Fruit fly (Drosophila melanogaster) whole organism, embryonic: ENCODE results near the gene Grip91.

Experiments
- CG1024 ChIP-seq: fragments of 200-800 bp; sonication (Bioruptor generic); IDR thresholded peaks from 2 replicates; pipeline ENCODE4 v1.3.6; 2022; ENCODE audit warnings: missing biosample characterization, missing genetic modification characterization
- CG11560 ChIP-seq: fragments of 200-800 bp; sonication (Bioruptor generic); IDR thresholded peaks from 3 replicates; pipeline ENCODE4 v1.3.6; 2022; ENCODE audit warnings: missing biosample characterization, missing genetic modification characterization
- CG18262 ChIP-seq: fragments of 200-800 bp; optimal IDR thresholded peaks from 3 replicates; lab custom pipeline; 2019; ENCODE audit warnings: missing biosample characterization, mild to moderate bottlenecking, missing genetic modification characterization, moderate library complexity
- PHDP ChIP-seq: fragments of 200-800 bp; sonication (Bioruptor generic); optimal IDR thresholded peaks from 3 replicates; lab custom pipeline; 2018; ENCODE audit warnings: missing biosample characterization, mild to moderate bottlenecking, missing genetic modification characterization, moderate library complexity
- cwo ChIP-seq: fragments of 200-800 bp; sonication (Bioruptor generic); optimal IDR thresholded peaks from 3 replicates; lab custom pipeline; 2017; ENCODE audit warnings: missing biosample characterization, missing genetic modification characterization, mild to moderate bottlenecking, moderate library complexity, missing genetic modification reagents
- dmrt11E ChIP-seq: fragments of 200-800 bp; sonication (Bioruptor generic); optimal IDR thresholded peaks from 3 replicates; lab custom pipeline; 2018; ENCODE audit warnings: missing biosample characterization, mild to moderate bottlenecking, missing genetic modification characterization, moderate library complexity
- ewg ChIP-seq: fragments of 200-800 bp; sonication (Bioruptor generic); optimal IDR thresholded peaks from 3 replicates; lab custom pipeline; 2017; ENCODE audit warnings: mild to moderate bottlenecking, missing biosample characterization, missing genetic modification reagents, missing genetic modification characterization
- psq ChIP-seq: fragments of 200-800 bp; sonication (Bioruptor generic); optimal IDR thresholded peaks from 2 replicates; lab custom pipeline; 2017; ENCODE audit warnings: missing biosample characterization, missing genetic modification characterization
- unc-4 ChIP-seq: fragments of 200-800 bp; sonication (Bioruptor generic); IDR thresholded peaks from 2 replicates; pipeline ENCODE4 v1.3.6; 2022; ENCODE audit warnings: missing biosample characterization, missing genetic modification characterization; ENCODE audit not compliant: partially characterized antibody
- vnd ChIP-seq: fragments of 200-800 bp; sonication (Bioruptor generic); IDR thresholded peaks from 3 replicates; pipeline ENCODE4 v1.3.6; 2022; ENCODE audit warnings: missing biosample characterization, missing genetic modification characterization; ENCODE audit not compliant: partially characterized antibody
- zen2 ChIP-seq: fragments of 200-800 bp; sonication (Bioruptor generic); IDR thresholded peaks from 3 replicates; pipeline ENCODE4 v1.3.6; 2022; ENCODE audit warnings: missing biosample characterization, missing genetic modification characterization; ENCODE audit not compliant: partially characterized antibody

DNA sequence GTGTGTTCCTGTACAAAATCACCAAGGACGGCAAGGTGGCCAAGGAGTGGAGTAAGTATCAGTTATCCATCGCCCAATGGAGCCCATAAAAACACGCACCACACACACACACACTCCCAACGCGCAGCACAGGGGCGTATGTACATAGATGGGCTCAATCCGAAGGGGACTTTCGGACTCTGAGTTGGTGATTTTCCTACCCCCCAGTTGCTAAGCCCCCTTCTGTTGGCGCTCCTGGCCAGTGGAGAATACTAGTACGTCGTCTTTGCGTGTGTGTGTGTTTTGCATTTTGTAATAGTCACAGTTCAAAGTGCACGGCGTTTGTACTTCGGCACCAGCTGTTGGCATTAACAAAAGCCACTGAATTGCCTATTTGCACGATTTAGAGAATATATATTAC is 4.4 kb downstream of the Grip91 start:
- peak; percentile 42; the same call in 1 of the 3 replicates for TF ChIP-seq CG11560 (tag; lab: Robert Waterston, UW)
- TF ChIP-seq CG18262 (tag; lab: Kevin White, UChicago) = peak; percentile 35
- TF ChIP-seq PHDP (tag; lab: Kevin White, UChicago) = peak; percentile 72
- peak; percentile 74 for TF ChIP-seq CG1024 (GFP tag; lab: Robert Waterston, UW)
- no peak for TF ChIP-seq psq
- peak; percentile 59 for TF ChIP-seq ewg (GFP tag; lab: Kevin White, UChicago)
- no peak for TF ChIP-seq unc-4 (GFP tag; lab: Robert Waterston, UW)
- TF ChIP-seq cwo (GFP tag; lab: Kevin White, UChicago) = peak; percentile 71
- no peak for TF ChIP-seq vnd (GFP tag; lab: Robert Waterston, UW)
- TF ChIP-seq dmrt11E = peak; percentile 46
- no peak for TF ChIP-seq zen2 (GFP tag; lab: Robert Waterston, UW)
